Fruit fly (Drosophila melanogaster): ENCODE results near the gene CG32751.

The CG32751 gene

DNA sequence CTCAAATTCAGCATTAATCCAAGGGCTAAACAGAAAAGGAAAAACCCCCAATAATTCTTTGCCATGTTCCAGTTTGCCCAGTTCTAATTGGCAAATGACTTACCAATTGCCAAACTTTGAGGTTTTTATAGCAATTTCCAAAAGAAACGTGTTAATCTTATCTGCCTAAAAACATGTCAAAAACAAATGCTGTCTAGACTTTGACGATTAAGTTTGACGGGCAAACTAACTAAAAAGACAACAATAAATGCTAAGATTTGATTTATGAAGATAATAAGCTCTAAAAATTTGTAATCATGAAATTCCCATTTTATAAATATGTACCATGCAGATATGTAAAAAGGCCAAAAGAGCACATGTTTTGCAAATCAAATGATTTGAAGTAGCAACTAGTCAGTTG is at the start of gene CG32751:
Gene CG32751, minus strand, starts transcription at position 101 of the 400 bp plus-strand sequence.
- TF ChIP-seq CG1621 (tag; optimal IDR thresholded peaks at IDR 0.05) = no peak
- TF ChIP-seq pdm3 (GFP tag; optimal IDR thresholded peaks at IDR 0.05) = no peak
- no peak for TF ChIP-seq Eip93F (GFP tag; optimal IDR thresholded peaks at IDR 0.05)
- TF ChIP-seq CG11902 (GFP tag; optimal IDR thresholded peaks at IDR 0.05) = no peak
- TF ChIP-seq esn (GFP tag; optimal IDR thresholded peaks at IDR 0.05) = no peak
- no peak for TF ChIP-seq Eip78C (GFP tag)
- no peak for TF ChIP-seq CG4318 (GFP tag; optimal IDR thresholded peaks at IDR 0.05)
- TF ChIP-seq Met (GFP tag; optimal IDR thresholded peaks at IDR 0.05) = no peak
- no peak for TF ChIP-seq CG10669 (GFP tag; optimal IDR thresholded peaks at IDR 0.05)
- TF ChIP-seq CG15336 (GFP tag; IDR thresholded peaks at IDR 0.05) = no peak

dm6 chrX:6237015-6237414 is 38.6 kb upstream of the CG32751 start, which contains the start of gene CG14445:
Gene CG14445 (plus strand): TSS chrX:6237315.
- TF ChIP-seq pdm3 (GFP tag; optimal IDR thresholded peaks at IDR 0.05) (no peak), fd85E (GFP tag; optimal IDR thresholded peaks at IDR 0.05) (no peak)

DNA sequence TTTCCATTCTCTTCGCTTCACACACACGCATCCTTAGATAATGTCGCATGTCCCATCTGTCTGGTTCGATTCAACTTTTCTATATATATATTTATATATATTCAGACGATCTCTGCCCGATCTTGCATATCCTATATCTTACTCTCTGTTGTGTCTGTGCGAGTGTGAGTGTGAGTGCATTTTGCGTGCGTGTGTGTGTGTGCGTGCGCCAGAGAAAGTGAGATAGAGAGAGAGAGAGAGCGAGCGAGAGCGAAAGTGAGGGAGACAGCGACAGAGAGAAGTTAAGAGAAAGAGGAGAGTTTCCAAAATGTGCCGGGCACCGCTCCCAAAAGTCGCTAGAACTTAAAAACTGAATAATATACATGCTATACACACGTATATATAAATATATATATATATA is 33.3 kb upstream of the CG32751 start:
- no peak for TF ChIP-seq Sox14 (GFP tag; optimal IDR thresholded peaks at IDR 0.05)
- no peak for TF ChIP-seq CG7368 (GFP tag; optimal IDR thresholded peaks at IDR 0.05)
- no peak for TF ChIP-seq esn (GFP tag; optimal IDR thresholded peaks at IDR 0.05)
- TF ChIP-seq CG15336 (GFP tag; IDR thresholded peaks at IDR 0.05) = no peak
- no peak for TF ChIP-seq vri (GFP tag; optimal IDR thresholded peaks at IDR 0.05)
- no peak for TF ChIP-seq Blimp-1 (GFP tag; optimal IDR thresholded peaks at IDR 0.05)
- no peak for TF ChIP-seq eg (GFP tag; IDR thresholded peaks at IDR 0.05)
- no peak for TF ChIP-seq CG6276 (GFP tag; optimal IDR thresholded peaks at IDR 0.05)
- no peak for TF ChIP-seq CG10669 (GFP tag; optimal IDR thresholded peaks at IDR 0.05)
- no peak for TF ChIP-seq Eip75B (GFP tag; optimal IDR thresholded peaks at IDR 0.05)
- no peak for TF ChIP-seq CG8319 (GFP tag; optimal IDR thresholded peaks at IDR 0.05)
- TF ChIP-seq net (GFP tag; optimal IDR thresholded peaks at IDR 0.05) = no peak
- TF ChIP-seq CG11294 (GFP tag; IDR thresholded peaks at IDR 0.05) = no peak
- no peak for TF ChIP-seq CG11762 (GFP tag; optimal IDR thresholded peaks at IDR 0.05; ENCODE audit: insufficient read depth)
- TF ChIP-seq spab (GFP tag; optimal IDR thresholded peaks at IDR 0.05) = no peak
- TF ChIP-seq Hr38 (GFP tag; optimal IDR thresholded peaks at IDR 0.05) = no peak
- no peak for TF ChIP-seq CG6854 (GFP tag; optimal IDR thresholded peaks at IDR 0.05)
- no peak for TF ChIP-seq CG6163 (GFP tag; IDR thresholded peaks at IDR 0.05)

DNA sequence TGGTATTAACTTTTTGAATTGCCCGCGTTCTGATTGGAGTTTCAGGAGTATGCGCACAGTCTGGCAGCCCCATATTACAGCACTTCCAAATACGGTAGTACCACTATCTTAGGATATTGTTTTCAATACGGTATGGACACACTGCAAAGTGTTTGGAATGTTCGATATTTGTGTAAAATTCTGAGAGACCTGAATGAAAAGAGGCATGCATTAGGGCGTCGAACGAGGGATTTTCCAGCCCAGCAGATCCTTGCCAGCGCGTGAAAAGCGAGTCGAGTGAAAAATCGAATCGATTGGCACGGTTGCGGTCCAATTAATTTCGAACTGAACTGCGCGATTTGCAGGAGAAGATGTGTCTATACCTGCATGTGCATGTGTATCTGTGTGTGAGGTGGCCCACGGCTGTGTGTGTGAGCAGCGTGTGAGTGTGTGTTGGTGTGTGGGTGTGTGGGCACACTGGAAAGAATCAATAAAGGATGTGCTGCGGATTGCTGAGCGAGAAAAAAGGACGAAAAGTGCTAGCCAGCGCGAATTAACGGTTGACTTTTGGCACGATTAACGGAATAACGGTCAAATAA is 27.1 kb upstream of the CG32751 start, which contains the start of gene dtn:
Gene dtn, plus strand, starts transcription at position 176 of the 578 bp plus-strand sequence.
- TF ChIP-seq CG8119 (GFP tag; IDR thresholded peaks at IDR 0.05) (peak; percentile 17; the same call in 1 of the 3 replicates), CG3919 (GFP tag; optimal IDR thresholded peaks at IDR 0.05) (no peak), CG34406 (GFP tag; optimal IDR thresholded peaks at IDR 0.05) (no peak), Hr39 (GFP tag; optimal IDR thresholded peaks at IDR 0.05) (no peak), Eip93F (GFP tag; optimal IDR thresholded peaks at IDR 0.05) (no peak), ss (GFP tag; optimal IDR thresholded peaks at IDR 0.05) (no peak)

DNA sequence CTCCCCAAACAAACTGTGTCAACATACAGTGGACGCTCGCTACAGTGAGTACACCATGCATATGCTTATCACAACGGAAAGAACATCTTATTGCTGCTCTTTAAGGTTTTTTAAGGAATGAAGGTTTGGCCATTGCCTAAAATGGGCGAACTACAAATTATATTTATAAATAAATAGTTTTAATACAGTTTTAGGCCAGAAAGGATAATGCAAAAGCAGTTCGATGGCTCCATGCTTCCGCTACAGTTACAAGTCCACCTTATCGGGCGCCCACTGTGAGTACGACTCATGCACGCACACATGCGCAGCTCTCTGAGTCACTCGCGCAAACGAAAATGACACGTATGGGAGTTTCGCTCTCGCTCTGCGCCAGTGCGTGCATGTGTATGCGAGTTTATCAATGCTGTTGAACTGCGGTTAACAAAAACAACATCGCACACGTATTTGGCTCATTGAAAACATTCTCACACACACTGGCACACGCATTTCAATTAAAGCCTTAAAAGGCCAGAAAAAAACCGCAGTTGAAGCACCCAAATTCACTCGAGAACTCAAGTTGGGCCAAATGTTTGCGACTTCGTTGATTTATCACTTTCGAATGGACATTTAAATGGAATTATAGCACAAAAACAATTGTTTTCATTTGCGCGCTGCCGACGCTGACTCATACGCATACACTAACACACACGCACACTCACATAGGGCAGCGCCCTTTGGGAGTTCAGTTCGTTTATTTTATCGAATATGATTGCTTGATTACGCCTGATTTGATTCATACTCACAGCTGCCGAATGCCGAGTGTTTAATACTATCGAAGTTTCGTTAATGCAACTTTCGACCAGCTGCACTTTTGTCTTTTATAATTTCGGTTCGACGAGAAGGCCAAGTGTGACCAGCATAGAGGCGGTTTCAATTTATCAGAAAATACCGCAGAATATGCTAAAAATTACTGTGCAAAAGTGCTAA is 26.1 kb upstream of the CG32751 start, which contains the start of gene sqh:
Gene sqh, minus strand, starts transcription at position 916 of the 966 bp plus-strand sequence.
- TF ChIP-seq Sox15 (GFP tag; optimal IDR thresholded peaks at IDR 0.05) = peak; percentile 80
- peak; percentile 98 for TF ChIP-seq fkh (GFP tag; optimal IDR thresholded peaks at IDR 0.05)
- TF ChIP-seq Hr39 (GFP tag; optimal IDR thresholded peaks at IDR 0.05) = peak; percentile 76
- TF ChIP-seq CG3919 (GFP tag; optimal IDR thresholded peaks at IDR 0.05) = peak; percentile 71
- peak; percentile 75 for TF ChIP-seq cyc (GFP tag; optimal IDR thresholded peaks at IDR 0.05)
- TF ChIP-seq fd85E (GFP tag; optimal IDR thresholded peaks at IDR 0.05) = peak; percentile 22
- peak; percentile 88 for TF ChIP-seq dac (GFP tag; optimal IDR thresholded peaks at IDR 0.05)
- peak; percentile 65 for TF ChIP-seq CG11902 (GFP tag; optimal IDR thresholded peaks at IDR 0.05)
- TF ChIP-seq dsx (GFP tag; optimal IDR thresholded peaks at IDR 0.05; ENCODE audit: poor library complexity, severe bottlenecking) = peak; percentile 79
- peak; percentile 75 for TF ChIP-seq CG31627 (GFP tag; optimal IDR thresholded peaks at IDR 0.05)
- TF ChIP-seq CG3032 (tag; optimal IDR thresholded peaks at IDR 0.05) = peak; percentile 81
- peak; percentile 93 for TF ChIP-seq CG32006 (GFP tag; optimal IDR thresholded peaks at IDR 0.05)
- peak; percentile 85 for TF ChIP-seq CG10631 (GFP tag; optimal IDR thresholded peaks at IDR 0.05)
- peak; percentile 85 for TF ChIP-seq topi (GFP tag; optimal IDR thresholded peaks at IDR 0.05)
- TF ChIP-seq pdm3 (GFP tag; optimal IDR thresholded peaks at IDR 0.05) = peak; percentile 86
- peak; percentile 92 for TF ChIP-seq svp (GFP tag)
